Fruit fly (Drosophila melanogaster) whole organism, adult: Measurements from ENCODE around the gene CG34328.

Experiments used
- CG12768 ChIP-seq: fragments of 200-800 bp; sonication (Bioruptor generic); optimal IDR thresholded peaks from 2 replicates; lab custom pipeline; 2017; ENCODE audit warnings: missing biosample characterization, missing genetic modification characterization, mild to moderate bottlenecking, moderate library complexity, missing genetic modification reagents
- CG1620 ChIP-seq: fragments of 200-800 bp; sonication (Bioruptor generic); optimal IDR thresholded peaks from 2 replicates; lab custom pipeline; 2016; ENCODE audit warnings: missing biosample characterization, missing genetic modification characterization
- Hr96 ChIP-seq: fragments of 200-800 bp; sonication (Bioruptor generic); optimal IDR thresholded peaks from 2 replicates; lab custom pipeline; 2016; ENCODE audit warnings: missing biosample characterization, missing genetic modification characterization
- Mnt ChIP-seq: fragments of 200-800 bp; sonication (Bioruptor generic); optimal IDR thresholded peaks from 2 replicates; lab custom pipeline; 2016; ENCODE audit warnings: missing biosample characterization, mild to moderate bottlenecking, missing genetic modification characterization
- cic ChIP-seq: fragments of 200-800 bp; sonication (Bioruptor generic); optimal IDR thresholded peaks from 2 replicates; lab custom pipeline; 2017; ENCODE audit warnings: missing biosample characterization, mild to moderate bottlenecking, missing genetic modification characterization, moderate library complexity
- cnc ChIP-seq, 2 experiments: fragments of >200 bp; optimal IDR thresholded peaks; 2 replicates each; lab custom pipeline; 2017
- kay ChIP-seq: fragments of 200-800 bp; sonication (Bioruptor generic); peaks from one replicate; lab custom pipeline; 2016; ENCODE audit warnings: missing biosample characterization, missing genetic modification characterization, borderline replicate concordance
- ovo ChIP-seq: fragments of 200-800 bp; sonication (Bioruptor generic); optimal IDR thresholded peaks from 2 replicates; lab custom pipeline; 2016; ENCODE audit warnings: missing biosample characterization, missing genetic modification characterization
- toe ChIP-seq: fragments of 200-800 bp; sonication (Bioruptor generic); optimal IDR thresholded peaks from 2 replicates; lab custom pipeline; 2016; ENCODE audit warnings: missing biosample characterization, missing genetic modification characterization

- TF ChIP-seq toe (GFP tag; lab: Kevin White, UChicago) (no peak), Hr96 (no peak), kay (no peak), Mnt (GFP tag; lab: Kevin White, UChicago) (no peak), ovo (GFP tag; lab: Kevin White, UChicago) (no peak), CG12768 (GFP tag; lab: Kevin White, UChicago) (no peak), cnc (optimal IDR thresholded peaks at IDR 0.05; lab: Kevin White, UChicago) (no peak), cic (no peak), CG1620 (no peak)
Measured at dm6 chrX:18415115-18415514, 15.2 kb upstream of the CG34328 start, which contains the start of gene CG15056.
